Worm (Caenorhabditis elegans) whole organism, L1 larva: Measurements from ENCODE around the gene F58E2.4.

Source experiments
- aly-2 ChIP-seq: fragments of 150-350 bp; optimal IDR thresholded peaks from 2 replicates; lab custom pipeline; 2014; ENCODE audit warnings: missing biosample characterization, missing genetic modification characterization
- ama-1 ChIP-seq: fragments of 150-350 bp; optimal IDR thresholded peaks from 2 replicates; lab custom pipeline; 2014
- ceh-82 ChIP-seq, 3 experiments: fragments of 150-350 bp in 1 of 3; sonication (generic microtip) in 2 of 3; optimal IDR thresholded peaks; 2 replicates each; lab custom pipeline; 2014 to 2017; ENCODE audit warnings: missing biosample characterization in 3 of 3, missing genetic modification characterization in 3 of 3
- elt-3 ChIP-seq, 6 experiments: fragments of 150-350 bp in 1 of 6; sonication (generic microtip); optimal IDR thresholded peaks; 2 replicates each; lab custom pipeline; 2017 to 2018; ENCODE audit warnings: missing biosample characterization in 6 of 6, missing genetic modification characterization in 6 of 6, inconsistent platforms in 1 of 6
- lin-39 ChIP-seq: fragments of 150-350 bp; optimal IDR thresholded peaks from 2 replicates; lab custom pipeline; 2014; ENCODE audit warnings: missing biosample characterization, missing genetic modification reagents, missing genetic modification characterization
- mef-2 ChIP-seq: fragments of 150-350 bp; optimal IDR thresholded peaks from 2 replicates; lab custom pipeline; 2014; ENCODE audit warnings: missing biosample characterization, missing genetic modification characterization
- sox-4 ChIP-seq: sonication (generic microtip); optimal IDR thresholded peaks from 2 replicates; lab custom pipeline; 2016; ENCODE audit warnings: missing genetic modification characterization, missing compliant biosample characterization
- unc-62 ChIP-seq: fragments of 150-350 bp; optimal IDR thresholded peaks from 2 replicates; lab custom pipeline; 2014; ENCODE audit warnings: missing biosample characterization, missing genetic modification reagents, missing genetic modification characterization
- zag-1 ChIP-seq: fragments of 150-350 bp; optimal IDR thresholded peaks from 2 replicates; lab custom pipeline; 2014; ENCODE audit warnings: missing biosample characterization, missing genetic modification characterization
- ztf-4 ChIP-seq: fragments of 150-350 bp; optimal IDR thresholded peaks from 2 replicates; lab custom pipeline; 2014; ENCODE audit warnings: missing biosample characterization, missing genetic modification characterization

DNA sequence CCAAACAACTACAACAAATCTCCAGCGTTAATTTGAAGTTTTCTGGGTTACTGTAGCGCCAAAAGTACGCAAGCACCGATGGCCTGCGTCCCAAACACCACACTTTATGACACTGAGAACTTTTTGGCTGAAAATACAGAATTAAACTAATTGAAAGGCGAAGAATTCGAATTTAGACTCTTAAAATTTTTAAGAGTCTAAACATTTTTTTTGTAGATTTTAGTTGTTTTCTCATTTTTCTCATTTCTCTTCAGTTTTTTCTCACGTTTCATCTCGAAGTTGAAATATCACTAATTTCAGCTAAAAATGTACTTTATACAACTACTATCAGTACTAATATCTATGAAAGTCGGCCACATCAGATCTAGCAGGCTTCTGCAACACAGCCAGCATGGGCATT is 47.8 kb upstream of the F58E2.4 start, which contains the start of gene lgc-9:
- TF ChIP-seq zag-1 (tag; lab: Kevin White, UChicago): no peak
- no peak for TF ChIP-seq aly-2 (tag; lab: Kevin White, UChicago)
- no peak for TF ChIP-seq unc-62 (GFP tag; lab: Kevin White, UChicago)
- no peak for TF ChIP-seq mef-2 (tag; lab: Kevin White, UChicago)
- TF ChIP-seq ama-1 (lab: Kevin White, UChicago): no peak
- TF ChIP-seq elt-3 (tag; optimal IDR thresholded peaks at IDR 0.05; lab: Kevin White, UChicago): no peak
- TF ChIP-seq sox-4 (tag; lab: Kevin White, UChicago): no peak
- TF ChIP-seq ceh-82 (tag; optimal IDR thresholded peaks at IDR 0.05; lab: Kevin White, UChicago): no peak
- no peak for TF ChIP-seq ztf-4 (tag; lab: Kevin White, UChicago)
- no peak for TF ChIP-seq lin-39 (tag; lab: Kevin White, UChicago)
